Worm (Caenorhabditis elegans) whole organism, L1 larva: ENCODE results near the gene ins-2.
A peak's percentile ranks its signal among the peaks of the same experiment; 100 is the strongest.

Experiments used
- C04F5.9 ChIP-seq: sonication (generic microtip); optimal IDR thresholded peaks from 2 replicates; lab custom pipeline; 2016; ENCODE audit warnings: missing genetic modification characterization, missing compliant biosample characterization
- C16A3.4 ChIP-seq: fragments of 150-350 bp; optimal IDR thresholded peaks from 2 replicates; lab custom pipeline; 2014; ENCODE audit warnings: missing biosample characterization, missing genetic modification characterization
- F16B12.6 ChIP-seq: fragments of 150-350 bp; optimal IDR thresholded peaks from 2 replicates; lab custom pipeline; 2014; ENCODE audit warnings: missing biosample characterization, missing genetic modification characterization
- Y116A8C.19 ChIP-seq: sonication (generic microtip); optimal IDR thresholded peaks from 2 replicates; lab custom pipeline; 2016; ENCODE audit warnings: missing compliant biosample characterization, missing genetic modification characterization, borderline replicate concordance
- aly-2 ChIP-seq: fragments of 150-350 bp; optimal IDR thresholded peaks from 2 replicates; lab custom pipeline; 2014; ENCODE audit warnings: missing biosample characterization, missing genetic modification characterization
- ceh-63 ChIP-seq: fragments of 200-800 bp; sonication (Bioruptor generic); optimal IDR thresholded peaks from 2 replicates; lab custom pipeline; 2018; ENCODE audit warnings: mild to moderate bottlenecking, missing genetic modification characterization, missing compliant biosample characterization
- ceh-8 ChIP-seq: fragments of 200-800 bp; sonication (Bioruptor generic); optimal IDR thresholded peaks from 2 replicates; lab custom pipeline; 2018; ENCODE audit warnings: mild to moderate bottlenecking, missing genetic modification characterization, moderate library complexity, missing compliant biosample characterization
- ceh-82 ChIP-seq, 3 experiments: fragments of 150-350 bp in 1 of 3; sonication (generic microtip) in 2 of 3; optimal IDR thresholded peaks; 2 replicates each; lab custom pipeline; 2014 to 2017; ENCODE audit warnings: missing biosample characterization in 3 of 3, missing genetic modification characterization in 3 of 3
- ces-1 ChIP-seq: fragments of 150-350 bp; optimal IDR thresholded peaks from 2 replicates; lab custom pipeline; 2014; ENCODE audit warnings: missing biosample characterization, missing genetic modification reagents, missing genetic modification characterization
- dpl-1 ChIP-seq, 3 experiments: fragments of 150-350 bp in 2 of 3; sonication (generic microtip) in 1 of 3; optimal IDR thresholded peaks; 2 replicates each; lab custom pipeline; 2014 to 2017; ENCODE audit warnings: missing biosample characterization in 3 of 3, missing genetic modification characterization in 3 of 3, missing genetic modification reagents in 3 of 3
- efl-1 ChIP-seq, 4 experiments: fragments of 150-350 bp; optimal IDR thresholded peaks in 3 of 4; peaks in 1 of 4; 1 replicate in 1 of 4; 2 replicates in 3 of 4; lab custom pipeline; 2014; ENCODE audit warnings: missing biosample characterization in 2 of 4, missing genetic modification characterization in 2 of 4, missing genetic modification reagents in 2 of 4
- efl-3 ChIP-seq: fragments of 200-800 bp; sonication (Bioruptor generic); optimal IDR thresholded peaks from 2 replicates; lab custom pipeline; 2018; ENCODE audit warnings: mild to moderate bottlenecking, missing genetic modification characterization, missing compliant biosample characterization
- egl-13 ChIP-seq: sonication (generic microtip); optimal IDR thresholded peaks from 2 replicates; lab custom pipeline; 2016; ENCODE audit warnings: missing genotype, missing genetic modification reagents, missing genetic modification characterization, missing compliant biosample characterization
- elt-3 ChIP-seq, 6 experiments: fragments of 150-350 bp in 1 of 6; sonication (generic microtip); optimal IDR thresholded peaks; 2 replicates each; lab custom pipeline; 2017 to 2018; ENCODE audit warnings: missing biosample characterization in 6 of 6, missing genetic modification characterization in 6 of 6, inconsistent platforms in 1 of 6
- ets-5 ChIP-seq: fragments of 200-800 bp; sonication (Bioruptor generic); IDR thresholded peaks from 2 replicates; pipeline ENCODE4 v1.3.6; 2022; ENCODE audit warnings: missing genetic modification characterization, missing compliant biosample characterization
- fkh-4 ChIP-seq: sonication (generic microtip); optimal IDR thresholded peaks from 2 replicates; lab custom pipeline; 2016; ENCODE audit warnings: missing compliant biosample characterization, missing genetic modification characterization, borderline replicate concordance
- fos-1 ChIP-seq: fragments of 150-350 bp; optimal IDR thresholded peaks from 2 replicates; lab custom pipeline; 2014; ENCODE audit warnings: missing biosample characterization, missing genetic modification characterization
- grh-1 ChIP-seq: fragments of 200-800 bp; sonication (Bioruptor generic); IDR thresholded peaks from 2 replicates; pipeline ENCODE4 v1.3.6; 2022; ENCODE audit warnings: missing genetic modification reagents, missing genetic modification characterization, missing compliant biosample characterization
- hlh-17 ChIP-seq: fragments of 200-800 bp; sonication (Bioruptor generic); optimal IDR thresholded peaks from 2 replicates; lab custom pipeline; 2018; ENCODE audit warnings: missing genetic modification characterization, mild to moderate bottlenecking, missing compliant biosample characterization, moderate library complexity, borderline replicate concordance
- irx-1 ChIP-seq: sonication (generic microtip); optimal IDR thresholded peaks from 2 replicates; lab custom pipeline; 2016; ENCODE audit warnings: missing genetic modification characterization, missing compliant biosample characterization
- isw-1 ChIP-seq: fragments of 200-800 bp; sonication (Bioruptor generic); IDR thresholded peaks from 2 replicates; pipeline ENCODE4 v1.3.6; 2022; ENCODE audit warnings: missing genetic modification characterization, missing compliant biosample characterization
- jun-1 ChIP-seq: fragments of 150-350 bp; optimal IDR thresholded peaks from 2 replicates; lab custom pipeline; 2014; ENCODE audit warnings: missing biosample characterization, missing genetic modification reagents, missing genetic modification characterization
- lin-13 ChIP-seq: fragments of 150-350 bp; optimal IDR thresholded peaks from 2 replicates; lab custom pipeline; 2014; ENCODE audit warnings: missing biosample characterization, missing genetic modification reagents, missing genetic modification characterization
- lin-14 ChIP-seq: fragments of 200-800 bp; sonication (Bioruptor generic); optimal IDR thresholded peaks from 2 replicates; lab custom pipeline; 2018; ENCODE audit warnings: mild to moderate bottlenecking, missing genetic modification characterization, moderate library complexity, missing compliant biosample characterization
- lin-35 ChIP-seq, 2 experiments: fragments of 150-350 bp; optimal IDR thresholded peaks; 2 replicates each; lab custom pipeline; 2014; ENCODE audit warnings: missing biosample characterization in 2 of 2, missing genetic modification characterization in 2 of 2, missing genetic modification reagents in 2 of 2
- lin-39 ChIP-seq: fragments of 150-350 bp; optimal IDR thresholded peaks from 2 replicates; lab custom pipeline; 2014; ENCODE audit warnings: missing biosample characterization, missing genetic modification reagents, missing genetic modification characterization
- lir-3 ChIP-seq: sonication (generic microtip); optimal IDR thresholded peaks from 2 replicates; lab custom pipeline; 2016; ENCODE audit warnings: mild to moderate bottlenecking, missing genetic modification characterization, moderate library complexity, missing compliant biosample characterization; ENCODE audit not compliant: poor library complexity
- lsy-2 ChIP-seq, 2 experiments: fragments of 150-350 bp; optimal IDR thresholded peaks; 2 replicates each; lab custom pipeline; 2014; ENCODE audit warnings: missing biosample characterization in 2 of 2, missing genetic modification characterization in 2 of 2
- mab-9 ChIP-seq: fragments of 200-800 bp; sonication (Bioruptor generic); IDR thresholded peaks from 2 replicates; pipeline ENCODE4 v1.3.6; 2022; ENCODE audit warnings: missing genetic modification reagents, missing genetic modification characterization, missing compliant biosample characterization
- mdl-1 ChIP-seq, 2 experiments: fragments of 150-350 bp; optimal IDR thresholded peaks; 2 replicates each; lab custom pipeline; 2014 to 2017; ENCODE audit warnings: missing biosample characterization in 2 of 2, missing genetic modification characterization in 2 of 2, inconsistent platforms in 1 of 2
- nhr-19 ChIP-seq: fragments of 200-800 bp; sonication (Bioruptor generic); conservative IDR thresholded peaks from 2 replicates; pipeline ENCODE4 v1.3.6; 2022; ENCODE audit warnings: missing genetic modification characterization, missing compliant biosample characterization
- nhr-71 ChIP-seq: sonication (generic microtip); optimal IDR thresholded peaks from 2 replicates; lab custom pipeline; 2016; ENCODE audit warnings: mild to moderate bottlenecking, missing genetic modification characterization, moderate library complexity, missing compliant biosample characterization
- nhr-76 ChIP-seq: sonication (generic microtip); optimal IDR thresholded peaks from 2 replicates; lab custom pipeline; 2017; ENCODE audit warnings: missing biosample characterization, missing genetic modification characterization
- nhr-77 ChIP-seq: fragments of 150-350 bp; optimal IDR thresholded peaks from 2 replicates; lab custom pipeline; 2014; ENCODE audit warnings: missing biosample characterization, missing genetic modification characterization
- nhr-85 ChIP-seq: sonication (generic microtip); peaks from one replicate; lab custom pipeline; 2016; ENCODE audit warnings: missing genetic modification characterization, inconsistent platforms, missing compliant biosample characterization
- nhr-90 ChIP-seq: sonication (generic microtip); optimal IDR thresholded peaks from 2 replicates; lab custom pipeline; 2016; ENCODE audit warnings: mild to moderate bottlenecking, missing genetic modification characterization, missing compliant biosample characterization; ENCODE audit not compliant: poor library complexity
- pag-3 ChIP-seq: sonication (generic microtip); optimal IDR thresholded peaks from 2 replicates; lab custom pipeline; 2017; ENCODE audit warnings: missing genetic modification characterization, mild to moderate bottlenecking, missing compliant biosample characterization, antibody characterized with exemption, borderline replicate concordance; ENCODE audit not compliant: insufficient read depth
- rnt-1 ChIP-seq: sonication (generic microtip); optimal IDR thresholded peaks from 2 replicates; lab custom pipeline; 2016; ENCODE audit warnings: mild to moderate bottlenecking, missing genetic modification characterization, moderate library complexity, missing compliant biosample characterization
- swsn-7 ChIP-seq: sonication (generic microtip); optimal IDR thresholded peaks from 2 replicates; lab custom pipeline; 2016; ENCODE audit warnings: missing genetic modification characterization, missing compliant biosample characterization
- tlp-1 ChIP-seq: fragments of 150-350 bp; optimal IDR thresholded peaks from 2 replicates; lab custom pipeline; 2014; ENCODE audit warnings: missing biosample characterization, missing genetic modification characterization
- unc-62 ChIP-seq: fragments of 150-350 bp; optimal IDR thresholded peaks from 2 replicates; lab custom pipeline; 2014; ENCODE audit warnings: missing biosample characterization, missing genetic modification reagents, missing genetic modification characterization
- unc-86 ChIP-seq: sonication (generic microtip); optimal IDR thresholded peaks from 2 replicates; lab custom pipeline; 2016; ENCODE audit warnings: missing genetic modification characterization, missing compliant biosample characterization
- unc-98 ChIP-seq: fragments of 200-800 bp; sonication (Bioruptor generic); IDR thresholded peaks from 2 replicates; pipeline ENCODE4 v1.3.6; 2022; ENCODE audit warnings: missing genetic modification characterization, missing compliant biosample characterization
- vab-15 ChIP-seq: sonication (generic microtip); optimal IDR thresholded peaks from 2 replicates; lab custom pipeline; 2017; ENCODE audit warnings: missing genotype, mild to moderate bottlenecking, missing genetic modification characterization, missing compliant biosample characterization
- zag-1 ChIP-seq: fragments of 150-350 bp; optimal IDR thresholded peaks from 2 replicates; lab custom pipeline; 2014; ENCODE audit warnings: missing biosample characterization, missing genetic modification characterization
- zip-4 ChIP-seq: fragments of 200-800 bp; sonication (Bioruptor generic); optimal IDR thresholded peaks from 2 replicates; lab custom pipeline; 2018; ENCODE audit warnings: mild to moderate bottlenecking, missing genetic modification characterization, moderate library complexity, missing compliant biosample characterization
- ztf-11 ChIP-seq, 2 experiments: sonication (generic microtip); optimal IDR thresholded peaks; 2 replicates each; lab custom pipeline; 2016 to 2017; ENCODE audit warnings: missing genetic modification characterization in 2 of 2, missing biosample characterization in 1 of 2, missing compliant biosample characterization in 1 of 2
- ztf-4 ChIP-seq: fragments of 150-350 bp; optimal IDR thresholded peaks from 2 replicates; lab custom pipeline; 2014; ENCODE audit warnings: missing biosample characterization, missing genetic modification characterization

ins-2 gene

DNA sequence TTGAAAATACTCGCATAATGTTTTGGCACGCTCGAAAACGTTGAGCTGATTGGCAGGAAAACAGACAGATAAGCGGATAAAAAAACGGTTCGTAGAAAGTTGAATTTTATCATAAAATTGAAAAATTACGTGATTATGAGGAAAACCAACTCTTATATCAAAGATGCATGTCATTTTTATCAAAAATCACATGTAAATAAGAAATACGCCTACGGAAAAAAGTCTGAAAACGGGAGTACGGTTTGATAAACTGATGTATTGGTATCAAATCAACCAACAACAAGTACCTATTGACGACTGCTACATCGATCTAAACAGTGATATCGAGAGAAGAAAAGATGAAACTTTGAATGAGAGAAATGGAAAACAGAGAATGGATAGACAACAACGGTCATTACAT, 37.3 kb downstream of the ins-2 start (continued):
- no peak for TF ChIP-seq Y116A8C.19 (tag; lab: Kevin White, UChicago)
- no peak for TF ChIP-seq unc-86 (tag; lab: Kevin White, UChicago)
- no peak for TF ChIP-seq C16A3.4 (tag; lab: Kevin White, UChicago)
- TF ChIP-seq mab-9 = no peak
- peak in 1 of 6 experiments; percentile 53 for TF ChIP-seq elt-3 (tag; optimal IDR thresholded peaks at IDR 0.05; lab: Kevin White, UChicago)
- TF ChIP-seq zip-4 = no peak
- TF ChIP-seq mdl-1 (tag; optimal IDR thresholded peaks at IDR 0.05; lab: Kevin White, UChicago) = no peak
- TF ChIP-seq unc-62 (GFP tag; lab: Kevin White, UChicago) = no peak
- TF ChIP-seq ceh-82 (tag; optimal IDR thresholded peaks at IDR 0.05; lab: Kevin White, UChicago) = no peak
- TF ChIP-seq pag-3 (tag; lab: Kevin White, UChicago) = no peak
- TF ChIP-seq nhr-19 (GFP tag; lab: Robert Waterston, UW) = no peak
- TF ChIP-seq, all 84 proteins: peak for 7

DNA sequence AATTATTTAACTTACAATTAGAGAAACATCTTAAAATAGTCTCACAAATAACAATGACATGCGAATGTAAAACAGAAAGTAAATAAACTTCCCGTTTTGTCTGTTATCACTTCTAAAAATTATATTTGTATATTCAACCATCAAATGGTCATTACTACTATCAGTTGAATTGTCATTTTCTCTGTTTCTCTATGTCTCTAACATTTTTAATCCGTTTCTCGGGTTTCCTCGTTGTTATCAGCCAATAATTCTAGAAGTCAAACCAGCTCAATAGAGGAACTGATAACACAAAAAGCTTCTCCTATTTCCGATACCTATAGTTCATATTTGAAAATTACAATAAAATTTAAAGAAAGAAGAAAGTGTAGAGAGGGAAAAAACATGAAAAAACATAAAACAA, 38.3 kb downstream of the ins-2 start:
- TF ChIP-seq lir-3 (tag; lab: Kevin White, UChicago) = no peak
- no peak for TF ChIP-seq ztf-4 (tag; lab: Kevin White, UChicago)
- TF ChIP-seq isw-1 (GFP tag; lab: Robert Waterston, UW) = no peak
- TF ChIP-seq irx-1 = no peak
- no peak for TF ChIP-seq C04F5.9
- TF ChIP-seq fkh-4 (tag; lab: Kevin White, UChicago) = no peak
- TF ChIP-seq vab-15 (tag; lab: Kevin White, UChicago) = no peak
- TF ChIP-seq nhr-71 (tag; lab: Kevin White, UChicago) = peak; percentile 56
- TF ChIP-seq mdl-1 (tag; optimal IDR thresholded peaks at IDR 0.05; lab: Kevin White, UChicago) = no peak
- no peak for TF ChIP-seq lin-39 (tag; lab: Kevin White, UChicago)
- TF ChIP-seq hlh-17 (GFP tag; lab: Kevin White, UChicago) = no peak
- peak; percentile 56 for TF ChIP-seq lin-14
- no peak for TF ChIP-seq ceh-63 (GFP tag; lab: Kevin White, UChicago)
- peak; percentile 43 for TF ChIP-seq nhr-90 (tag; lab: Kevin White, UChicago)
- no peak for TF ChIP-seq F16B12.6 (tag; lab: Kevin White, UChicago)
- TF ChIP-seq ces-1 (GFP tag; lab: Kevin White, UChicago) = no peak
- TF ChIP-seq unc-98 = no peak
- no peak for TF ChIP-seq aly-2 (tag; lab: Kevin White, UChicago)
- TF ChIP-seq efl-3 (GFP tag; lab: Kevin White, UChicago) = no peak
- TF ChIP-seq lin-13 = no peak
- TF ChIP-seq lsy-2 (tag; optimal IDR thresholded peaks at IDR 0.05; lab: Kevin White, UChicago) = peak in 1 of 2 experiments; percentile 36
- TF ChIP-seq nhr-76 (tag; lab: Kevin White, UChicago) = no peak
- TF ChIP-seq zag-1 = no peak
- no peak for TF ChIP-seq ceh-8
- no peak for TF ChIP-seq nhr-77 (tag; lab: Kevin White, UChicago)
- TF ChIP-seq jun-1 = peak; percentile 55
- TF ChIP-seq fos-1 (tag; lab: Kevin White, UChicago) = no peak
- TF ChIP-seq grh-1 (GFP tag; lab: Robert Waterston, UW) = no peak
- no peak for TF ChIP-seq dpl-1 (GFP tag; optimal IDR thresholded peaks at IDR 0.05; lab: Kevin White, UChicago)
- TF ChIP-seq ceh-82 (tag; optimal IDR thresholded peaks at IDR 0.05; lab: Kevin White, UChicago) = no peak
- TF ChIP-seq rnt-1 (tag; lab: Kevin White, UChicago) = no peak
- TF ChIP-seq efl-1 (optimal IDR thresholded peaks at IDR 0.05; lab: Kevin White, UChicago) = no peak
- TF ChIP-seq efl-1 (GFP tag; optimal IDR thresholded peaks at IDR 0.05 in 1 of 2; lab: Kevin White, UChicago) = peak in 1 of 2 experiments; percentile 73
- no peak for TF ChIP-seq unc-62 (GFP tag; lab: Kevin White, UChicago)
- no peak for TF ChIP-seq pag-3 (tag; lab: Kevin White, UChicago)
- no peak for TF ChIP-seq egl-13
- no peak for TF ChIP-seq swsn-7 (tag; lab: Kevin White, UChicago)
- TF ChIP-seq nhr-85 (tag; lab: Kevin White, UChicago) = no peak
- no peak for TF ChIP-seq lin-35 (GFP tag; optimal IDR thresholded peaks at IDR 0.05; lab: Kevin White, UChicago)
- peak; percentile 74 for TF ChIP-seq tlp-1 (tag; lab: Kevin White, UChicago)
- no peak for TF ChIP-seq ets-5 (GFP tag; lab: Robert Waterston, UW)
- TF ChIP-seq ztf-11 (tag; optimal IDR thresholded peaks at IDR 0.05; lab: Kevin White, UChicago) = no peak
- no peak for TF ChIP-seq elt-3 (tag; optimal IDR thresholded peaks at IDR 0.05; lab: Kevin White, UChicago)
- no peak for TF ChIP-seq unc-86 (tag; lab: Kevin White, UChicago)
- TF ChIP-seq C16A3.4 (tag; lab: Kevin White, UChicago) = no peak
